Worm (Caenorhabditis elegans) whole organism, dauer: ENCODE measurements around the gene C16E9.1.

ENCODE experiments used
- unc-62 ChIP-seq: sonication (generic microtip); optimal IDR thresholded peaks from 2 replicates; lab custom pipeline; 2017; ENCODE audit warnings: missing biosample characterization, missing genetic modification reagents, missing genetic modification characterization

Gene C16E9.1

ce11 chrX:6939917-6940316 is at the start of gene C16E9.1:
Gene C16E9.1 (plus strand): TSS chrX:6940217.
- TF ChIP-seq unc-62 (GFP tag; lab: Kevin White, UChicago) = no peak

- no peak for TF ChIP-seq unc-62 (GFP tag; lab: Kevin White, UChicago)
Observed at ce11 chrX:6893074-6893473, 46.9 kb upstream of the C16E9.1 start.

DNA sequence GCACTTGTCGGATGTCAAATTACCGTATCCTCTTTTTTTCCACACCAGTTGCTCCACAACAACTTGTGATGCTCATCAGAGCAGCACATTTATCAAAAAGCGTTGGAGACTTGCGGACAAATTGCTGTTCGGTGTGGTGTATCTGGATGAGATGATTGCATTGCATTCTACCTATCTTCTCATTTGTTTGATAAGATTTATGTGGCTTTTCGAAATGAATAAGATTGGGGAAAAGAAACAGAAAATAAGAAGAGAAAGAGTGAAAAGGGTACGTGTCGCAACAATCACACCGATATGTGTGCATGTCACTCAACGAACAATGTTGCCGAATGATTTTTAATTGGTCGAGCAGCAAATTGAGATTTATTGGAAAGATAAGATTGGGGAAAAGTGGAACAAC is 45.9 kb upstream of the C16E9.1 start:
- no peak for TF ChIP-seq unc-62 (GFP tag; lab: Kevin White, UChicago)

ce11 chrX:6899848-6900247 is 40.2 kb upstream of the C16E9.1 start, which contains the start of gene F14B8.4:
Gene F14B8.4 (minus strand): TSS chrX:6899948.
- no peak for TF ChIP-seq unc-62 (GFP tag; lab: Kevin White, UChicago)

ce11 chrX:6901078-6901477 is 38.9 kb upstream of the C16E9.1 start, which contains the start of gene pes-23:
Gene pes-23 (plus strand): TSS chrX:6901378.
- TF ChIP-seq unc-62 (GFP tag; lab: Kevin White, UChicago) = no peak

ce11 chrX:6902958-6903357 is 37.1 kb upstream of the C16E9.1 start:
- TF ChIP-seq unc-62 (GFP tag; lab: Kevin White, UChicago) = no peak

- no peak for TF ChIP-seq unc-62 (GFP tag; lab: Kevin White, UChicago)
Observed at ce11 chrX:6904064-6904771, 35.8 kb upstream of the C16E9.1 start, which contains the start of gene sid-5. Gene sid-5 (plus strand): TSS chrX:6904721.

DNA sequence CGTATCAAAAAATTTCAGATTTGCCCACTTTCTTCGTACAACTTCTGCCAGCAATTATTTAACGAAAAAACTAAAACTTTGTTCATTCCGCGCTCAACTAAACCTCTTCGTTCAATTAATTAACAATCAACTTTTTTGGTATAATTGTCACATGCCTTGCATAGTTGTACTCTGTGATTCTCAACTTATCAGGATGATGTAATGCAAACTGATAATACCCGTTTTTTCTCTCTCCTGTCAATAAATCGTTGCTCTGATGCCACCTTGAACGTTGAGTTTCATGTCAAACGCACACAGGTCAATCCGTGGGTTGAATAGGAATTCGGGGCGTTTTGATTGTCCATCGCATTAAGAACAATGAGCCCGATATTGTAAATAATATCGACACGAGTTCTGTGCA is 34.4 kb upstream of the C16E9.1 start:
- no peak for TF ChIP-seq unc-62 (GFP tag; lab: Kevin White, UChicago)

- TF ChIP-seq unc-62 (GFP tag; lab: Kevin White, UChicago) = no peak
Observed at ce11 chrX:6913989-6914388, 26.0 kb upstream of the C16E9.1 start, which contains the start of gene nhx-4. Gene nhx-4 (plus strand): TSS chrX:6914289.

ce11 chrX:6915279-6915678 is 24.7 kb upstream of the C16E9.1 start:
- TF ChIP-seq unc-62 (GFP tag; lab: Kevin White, UChicago) = no peak

- TF ChIP-seq unc-62 (GFP tag; lab: Kevin White, UChicago) = no peak
Observed at ce11 chrX:6916150-6916549, 23.9 kb upstream of the C16E9.1 start.

- no peak for TF ChIP-seq unc-62 (GFP tag; lab: Kevin White, UChicago)
Observed at ce11 chrX:6920132-6920531, 19.9 kb upstream of the C16E9.1 start.

DNA sequence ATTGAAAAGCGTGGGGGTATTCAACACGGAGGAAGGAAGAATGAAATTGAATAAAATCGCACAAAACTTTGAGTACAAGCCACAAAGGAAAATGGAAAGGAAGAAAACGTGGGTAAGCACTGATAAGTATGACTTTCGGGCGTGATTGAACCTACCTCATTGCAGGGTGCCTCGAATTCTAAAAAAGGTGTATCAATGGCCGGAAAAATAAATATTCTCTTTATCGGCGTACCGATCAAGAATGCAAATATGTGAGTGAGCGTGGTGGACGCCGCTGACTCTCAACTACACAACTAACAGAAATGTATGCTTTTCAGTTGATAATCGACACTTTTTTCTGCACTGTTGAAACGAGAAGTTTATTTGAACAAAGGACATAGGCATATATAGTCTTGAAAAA is 15.6 kb upstream of the C16E9.1 start, which contains the start of gene otpl-3:
otpl-3 (minus strand) TSS at position 304 of the 400 bp plus-strand sequence.
- no peak for TF ChIP-seq unc-62 (GFP tag; lab: Kevin White, UChicago)

DNA sequence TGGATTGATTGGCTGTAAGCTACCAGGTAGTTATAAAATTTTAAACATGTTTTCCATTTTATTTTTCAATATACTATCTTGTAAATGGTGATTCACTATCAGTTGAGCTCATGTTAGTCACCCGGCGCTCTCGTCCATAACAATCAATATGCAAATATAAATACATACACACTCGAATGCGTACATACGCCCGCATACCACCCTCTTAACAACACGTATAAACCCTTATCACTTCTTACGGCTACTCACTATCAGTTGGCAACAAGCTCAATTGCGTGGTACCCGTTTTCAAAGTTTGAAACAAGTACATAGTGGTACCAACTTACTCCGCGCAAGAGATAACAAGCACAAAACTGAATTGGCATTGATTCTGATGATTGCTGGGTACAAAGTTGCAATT is 13.1 kb upstream of the C16E9.1 start:
- no peak for TF ChIP-seq unc-62 (GFP tag; lab: Kevin White, UChicago)

DNA sequence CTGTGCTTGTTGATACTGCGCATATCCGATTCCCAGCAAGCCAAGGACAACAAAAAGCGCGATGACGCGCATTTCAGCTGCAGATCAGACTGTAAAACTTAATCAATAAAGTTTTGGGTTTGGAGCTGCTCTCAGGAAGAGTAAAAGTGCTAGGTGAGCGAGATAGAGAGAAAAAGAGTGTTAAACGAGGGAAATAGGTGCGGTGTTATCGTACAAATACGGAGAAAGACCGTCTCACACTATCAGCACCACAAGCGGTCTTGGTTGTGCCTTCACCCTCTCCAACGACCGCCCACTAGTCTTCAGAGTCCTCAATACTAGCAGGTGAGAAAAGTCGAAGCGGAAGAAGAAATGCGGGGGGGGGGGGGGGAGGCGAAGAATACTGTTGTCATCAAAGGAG is 11.4 kb upstream of the C16E9.1 start, which contains the start of gene F14B8.5:
F14B8.5 (minus strand) TSS at position 127 of the 400 bp plus-strand sequence.
- TF ChIP-seq unc-62 (GFP tag; lab: Kevin White, UChicago) = no peak

DNA sequence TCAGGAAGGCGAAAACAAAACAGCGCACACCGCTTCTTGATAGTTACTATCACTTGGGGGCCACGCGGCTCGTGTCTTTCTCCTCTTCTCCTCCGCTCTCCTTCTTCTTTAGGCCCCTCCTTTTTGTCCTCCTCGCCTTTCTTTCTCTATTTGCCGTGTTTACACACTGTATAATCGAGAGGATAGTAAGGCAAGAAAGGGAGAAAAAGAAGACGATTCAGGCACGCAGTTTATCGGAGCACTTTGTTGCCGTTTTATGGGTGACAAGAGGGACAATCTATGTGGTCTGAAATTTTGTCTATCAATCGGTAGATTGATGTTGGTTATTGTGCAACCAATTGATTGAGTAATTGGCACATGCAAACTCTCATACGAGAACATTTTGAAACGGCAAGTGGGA is 7.9 kb upstream of the C16E9.1 start, which contains the start of gene F14B8.6:
F14B8.6 (minus strand) TSS at position 292 of the 400 bp plus-strand sequence.
- no peak for TF ChIP-seq unc-62 (GFP tag; lab: Kevin White, UChicago)

DNA sequence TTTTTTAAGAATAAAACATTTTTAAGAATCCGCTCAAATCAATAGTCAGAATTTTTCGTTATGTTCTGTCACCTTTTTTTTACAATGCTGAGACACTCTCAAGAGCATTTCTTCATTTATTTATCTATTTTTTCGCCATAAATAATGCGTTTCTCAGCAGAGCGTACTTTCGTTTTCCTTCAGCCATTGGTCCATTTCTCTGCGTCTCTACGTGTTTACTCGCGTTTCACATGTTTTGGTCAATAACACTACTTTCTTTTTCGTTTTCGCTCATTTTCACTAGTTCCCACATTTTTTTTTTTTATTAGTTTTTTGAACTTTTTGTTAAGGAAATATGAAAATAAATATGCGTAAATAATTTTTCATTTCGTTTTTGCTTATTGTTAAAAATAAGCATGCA is 5.6 kb upstream of the C16E9.1 start:
- no peak for TF ChIP-seq unc-62 (GFP tag; lab: Kevin White, UChicago)
